Worm (Caenorhabditis elegans) whole organism, midembryonic: ENCODE results near the gene vit-6.

Experiments used
- cog-1 ChIP-seq: sonication (generic microtip); optimal IDR thresholded peaks from 2 replicates; lab custom pipeline; 2016; ENCODE audit warnings: missing genetic modification characterization, missing compliant biosample characterization
- flt-1 ChIP-seq: fragments of 200-800 bp; sonication (Bioruptor generic); IDR thresholded peaks from 2 replicates; pipeline ENCODE4 v1.3.6; 2022; ENCODE audit warnings: missing genetic modification characterization, missing compliant biosample characterization
- klf-2 ChIP-seq: fragments of 200-800 bp; sonication (Bioruptor generic); conservative IDR thresholded peaks from 2 replicates; pipeline ENCODE4 v1.3.6; 2022; ENCODE audit warnings: missing genetic modification reagents, missing genetic modification characterization, missing compliant biosample characterization
- ref-1 ChIP-seq: fragments of 200-800 bp; sonication (Bioruptor generic); conservative IDR thresholded peaks from 2 replicates; pipeline ENCODE4 v1.3.6; 2022; ENCODE audit warnings: missing genetic modification reagents, missing genetic modification characterization, missing compliant biosample characterization
- tab-1 ChIP-seq: fragments of 200-800 bp; sonication (Bioruptor generic); IDR thresholded peaks from 2 replicates; pipeline ENCODE4 v1.3.6; 2022; ENCODE audit warnings: missing genetic modification characterization, missing compliant biosample characterization
- ztf-23 ChIP-seq: fragments of 200-800 bp; sonication (Bioruptor generic); IDR thresholded peaks from 2 replicates; pipeline ENCODE4 v1.3.6; 2022; ENCODE audit warnings: missing genetic modification reagents, missing genetic modification characterization, missing compliant biosample characterization
- ztf-29 ChIP-seq: fragments of 200-800 bp; sonication (Bioruptor generic); IDR thresholded peaks from 2 replicates; pipeline ENCODE4 v1.3.6; 2022; ENCODE audit warnings: missing genetic modification reagents, missing genetic modification characterization, missing compliant biosample characterization

DNA sequence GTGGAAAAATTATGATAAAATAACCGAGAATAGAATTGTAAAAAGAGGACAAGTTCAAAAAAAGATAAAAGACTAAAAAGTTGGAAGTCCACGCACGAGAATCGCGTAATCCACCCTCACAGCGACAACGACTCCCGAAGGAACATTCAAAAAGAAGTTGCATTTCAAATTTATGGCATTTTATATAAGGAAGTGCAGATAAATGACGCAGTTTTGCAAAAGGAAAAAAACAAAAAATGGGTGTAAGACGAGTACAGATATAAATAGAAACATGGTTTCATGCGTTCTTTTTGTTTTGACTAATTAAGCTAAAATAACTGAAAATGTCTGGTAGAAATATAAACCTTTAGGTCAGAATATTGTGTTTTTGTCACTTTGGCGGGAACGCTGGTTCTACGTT lies 22.3 kb downstream of the vit-6 start:
- TF ChIP-seq ref-1 (no peak), cog-1 (no peak), flt-1 (GFP tag; lab: Robert Waterston, UW) (no peak), klf-2 (no peak), ztf-23 (GFP tag; lab: Robert Waterston, UW) (no peak), tab-1 (GFP tag; lab: Robert Waterston, UW) (no peak), ztf-29 (no peak)
